Worm (Caenorhabditis elegans) whole organism, midembryonic: ENCODE measurements around the gene srxa-7.

ENCODE experiments used
- T22C8.4 ChIP-seq: fragments of 200-800 bp; sonication (Bioruptor generic); IDR thresholded peaks from 2 replicates; pipeline ENCODE4 v1.3.6; 2022; ENCODE audit warnings: missing genetic modification characterization, missing compliant biosample characterization
- cog-1 ChIP-seq: sonication (generic microtip); optimal IDR thresholded peaks from 2 replicates; lab custom pipeline; 2016; ENCODE audit warnings: missing genetic modification characterization, missing compliant biosample characterization
- flt-1 ChIP-seq: fragments of 200-800 bp; sonication (Bioruptor generic); IDR thresholded peaks from 2 replicates; pipeline ENCODE4 v1.3.6; 2022; ENCODE audit warnings: missing genetic modification characterization, missing compliant biosample characterization
- klf-2 ChIP-seq: fragments of 200-800 bp; sonication (Bioruptor generic); conservative IDR thresholded peaks from 2 replicates; pipeline ENCODE4 v1.3.6; 2022; ENCODE audit warnings: missing genetic modification reagents, missing genetic modification characterization, missing compliant biosample characterization
- med-1 ChIP-seq: sonication (generic microtip); optimal IDR thresholded peaks from 2 replicates; lab custom pipeline; 2017; ENCODE audit warnings: missing genetic modification characterization, mild to moderate bottlenecking, missing compliant biosample characterization, antibody characterized with exemption, missing genetic modification reagents; ENCODE audit not compliant: insufficient read depth
- ref-1 ChIP-seq: fragments of 200-800 bp; sonication (Bioruptor generic); conservative IDR thresholded peaks from 2 replicates; pipeline ENCODE4 v1.3.6; 2022; ENCODE audit warnings: missing genetic modification reagents, missing genetic modification characterization, missing compliant biosample characterization
- tab-1 ChIP-seq: fragments of 200-800 bp; sonication (Bioruptor generic); IDR thresholded peaks from 2 replicates; pipeline ENCODE4 v1.3.6; 2022; ENCODE audit warnings: missing genetic modification characterization, missing compliant biosample characterization
- ztf-23 ChIP-seq: fragments of 200-800 bp; sonication (Bioruptor generic); IDR thresholded peaks from 2 replicates; pipeline ENCODE4 v1.3.6; 2022; ENCODE audit warnings: missing genetic modification reagents, missing genetic modification characterization, missing compliant biosample characterization
- ztf-29 ChIP-seq: fragments of 200-800 bp; sonication (Bioruptor generic); IDR thresholded peaks from 2 replicates; pipeline ENCODE4 v1.3.6; 2022; ENCODE audit warnings: missing genetic modification reagents, missing genetic modification characterization, missing compliant biosample characterization

DNA sequence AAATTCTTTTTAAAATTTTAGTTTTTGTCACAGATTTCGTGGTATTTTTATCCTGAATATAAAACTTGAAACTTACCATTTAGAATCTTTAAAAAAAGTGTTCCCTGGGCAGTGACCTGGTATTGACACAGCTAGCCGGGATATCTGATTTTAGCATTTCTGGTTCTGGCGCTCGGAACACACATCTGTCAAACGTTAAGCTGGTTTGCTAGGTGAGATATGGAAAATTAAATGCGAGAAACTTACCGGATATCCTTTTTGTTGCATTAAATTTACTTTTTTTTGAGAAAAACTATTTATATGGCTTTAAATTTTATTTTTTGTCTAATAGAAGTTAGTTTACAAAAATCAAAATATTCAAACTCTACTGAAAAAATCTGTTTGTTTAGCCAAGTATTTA is 21.6 kb upstream of the srxa-7 start, which contains the start of gene F28G4.4:
- TF ChIP-seq ztf-29 (no peak), flt-1 (GFP tag; lab: Robert Waterston, UW) (no peak), klf-2 (GFP tag; lab: Robert Waterston, UW) (no peak), ref-1 (GFP tag; lab: Robert Waterston, UW) (no peak), T22C8.4 (GFP tag; lab: Robert Waterston, UW) (no peak), tab-1 (no peak), ztf-23 (GFP tag; lab: Robert Waterston, UW) (no peak), med-1 (GFP tag; lab: Kevin White, UChicago) (no peak), cog-1 (tag; lab: Kevin White, UChicago) (no peak)
